Worm (Caenorhabditis elegans) whole organism, midembryonic: ENCODE measurements around the gene gar-3.

Experiments
- cog-1 ChIP-seq: sonication (generic microtip); optimal IDR thresholded peaks from 2 replicates; lab custom pipeline; 2016; ENCODE audit warnings: missing genetic modification characterization, missing compliant biosample characterization
- ztf-23 ChIP-seq: fragments of 200-800 bp; sonication (Bioruptor generic); IDR thresholded peaks from 2 replicates; pipeline ENCODE4 v1.3.6; 2022; ENCODE audit warnings: missing genetic modification reagents, missing genetic modification characterization, missing compliant biosample characterization

DNA sequence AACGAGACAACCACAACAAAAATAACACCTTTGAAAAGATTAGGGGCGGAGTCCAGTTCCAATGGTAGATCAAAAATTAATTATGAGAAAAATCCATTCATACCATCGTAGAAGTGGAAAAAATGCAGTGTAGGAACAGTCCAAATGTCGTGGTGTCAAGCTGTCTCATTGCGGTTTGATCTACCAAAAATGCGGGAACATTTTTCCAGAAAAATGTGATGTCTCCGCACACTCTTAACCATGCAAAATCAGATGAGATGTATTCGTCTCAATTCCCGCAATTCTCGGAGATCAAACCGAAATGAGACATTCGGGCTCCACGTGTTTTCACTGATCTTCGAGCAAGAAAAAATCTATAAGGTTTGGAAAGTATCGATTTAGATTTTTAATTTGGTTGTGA lies 14.6 kb upstream of the gar-3 start:
- TF ChIP-seq ztf-23 (no peak), cog-1 (tag; lab: Kevin White, UChicago) (no peak)
